Fruit fly (Drosophila melanogaster) whole organism, adult: ENCODE measurements around the gene CG1840.

ENCODE experiments used
- CG11617 ChIP-seq: fragments of 200-800 bp; sonication (Bioruptor generic); optimal IDR thresholded peaks from 2 replicates; lab custom pipeline; 2017; ENCODE audit warnings: mild to moderate bottlenecking, missing biosample characterization, missing genetic modification reagents, missing genetic modification characterization
- CG12768 ChIP-seq: fragments of 200-800 bp; sonication (Bioruptor generic); optimal IDR thresholded peaks from 2 replicates; lab custom pipeline; 2017; ENCODE audit warnings: missing biosample characterization, missing genetic modification characterization, mild to moderate bottlenecking, moderate library complexity, missing genetic modification reagents
- CG14711 ChIP-seq: fragments of 200-800 bp; sonication (Bioruptor generic); optimal IDR thresholded peaks from 2 replicates; lab custom pipeline; 2018; ENCODE audit warnings: missing biosample characterization, mild to moderate bottlenecking, missing genetic modification characterization, moderate library complexity
- CG1620 ChIP-seq: fragments of 200-800 bp; sonication (Bioruptor generic); optimal IDR thresholded peaks from 2 replicates; lab custom pipeline; 2016; ENCODE audit warnings: missing biosample characterization, missing genetic modification characterization
- CG33017 ChIP-seq: fragments of 200-800 bp; sonication (Bioruptor generic); optimal IDR thresholded peaks from 2 replicates; lab custom pipeline; 2018; ENCODE audit warnings: missing biosample characterization, mild to moderate bottlenecking, missing genetic modification characterization, moderate library complexity
- CG5204 ChIP-seq: fragments of 200-800 bp; sonication (Bioruptor generic); optimal IDR thresholded peaks from 2 replicates; lab custom pipeline; 2016; ENCODE audit warnings: missing biosample characterization, missing genetic modification characterization
- CG7045 ChIP-seq: fragments of 200-800 bp; sonication (Bioruptor generic); optimal IDR thresholded peaks from 2 replicates; lab custom pipeline; 2017; ENCODE audit warnings: missing biosample characterization, mild to moderate bottlenecking, missing genetic modification characterization
- CG7101 ChIP-seq: fragments of 200-800 bp; sonication (Bioruptor generic); optimal IDR thresholded peaks from 2 replicates; lab custom pipeline; 2018; ENCODE audit warnings: missing biosample characterization, mild to moderate bottlenecking, missing genetic modification characterization, moderate library complexity
- Clk ChIP-seq: fragments of 200-800 bp; sonication (Bioruptor generic); optimal IDR thresholded peaks from 2 replicates; lab custom pipeline; 2017; ENCODE audit warnings: missing biosample characterization, missing genetic modification characterization
- Crg-1 ChIP-seq: fragments of 200-800 bp; sonication (Bioruptor generic); optimal IDR thresholded peaks from 2 replicates; lab custom pipeline; 2016; ENCODE audit warnings: missing biosample characterization, missing genetic modification characterization
- Hr96 ChIP-seq: fragments of 200-800 bp; sonication (Bioruptor generic); optimal IDR thresholded peaks from 2 replicates; lab custom pipeline; 2016; ENCODE audit warnings: missing biosample characterization, missing genetic modification characterization
- Mnt ChIP-seq: fragments of 200-800 bp; sonication (Bioruptor generic); optimal IDR thresholded peaks from 2 replicates; lab custom pipeline; 2016; ENCODE audit warnings: missing biosample characterization, mild to moderate bottlenecking, missing genetic modification characterization
- bab1 ChIP-seq: fragments of 200-800 bp; sonication (Bioruptor generic); optimal IDR thresholded peaks from 3 replicates; lab custom pipeline; 2019; ENCODE audit warnings: missing biosample characterization, mild to moderate bottlenecking, missing genetic modification characterization, moderate library complexity
- cic ChIP-seq: fragments of 200-800 bp; sonication (Bioruptor generic); optimal IDR thresholded peaks from 2 replicates; lab custom pipeline; 2017; ENCODE audit warnings: missing biosample characterization, mild to moderate bottlenecking, missing genetic modification characterization, moderate library complexity
- cnc ChIP-seq, 2 experiments: fragments of >200 bp; optimal IDR thresholded peaks; 2 replicates each; lab custom pipeline; 2017
- kay ChIP-seq: fragments of 200-800 bp; sonication (Bioruptor generic); peaks from one replicate; lab custom pipeline; 2016; ENCODE audit warnings: missing biosample characterization, missing genetic modification characterization, borderline replicate concordance
- ovo ChIP-seq: fragments of 200-800 bp; sonication (Bioruptor generic); optimal IDR thresholded peaks from 2 replicates; lab custom pipeline; 2016; ENCODE audit warnings: missing biosample characterization, missing genetic modification characterization
- pad ChIP-seq: fragments of 200-800 bp; sonication (Bioruptor generic); optimal IDR thresholded peaks from 3 replicates; lab custom pipeline; 2017; ENCODE audit warnings: missing biosample characterization, missing genetic modification characterization, mild to moderate bottlenecking, moderate library complexity, missing genetic modification reagents
- tj ChIP-seq: fragments of 200-800 bp; sonication (Bioruptor generic); optimal IDR thresholded peaks from 3 replicates; lab custom pipeline; 2017; ENCODE audit warnings: missing biosample characterization, mild to moderate bottlenecking, missing genetic modification characterization, moderate library complexity
- toe ChIP-seq: fragments of 200-800 bp; sonication (Bioruptor generic); optimal IDR thresholded peaks from 2 replicates; lab custom pipeline; 2016; ENCODE audit warnings: missing biosample characterization, missing genetic modification characterization

The CG1840 gene

dm6 chrX:11915154-11915593 is 27.0 kb downstream of the CG1840 start:
- TF ChIP-seq CG11617 (GFP tag; lab: Kevin White, UChicago) (peak; percentile 23), pad (GFP tag; lab: Kevin White, UChicago) (peak; percentile 33), CG14711 (tag; lab: Kevin White, UChicago) (peak; percentile 42), Mnt (GFP tag; lab: Kevin White, UChicago) (no peak), CG33017 (tag; lab: Kevin White, UChicago) (peak; percentile 11), CG1620 (GFP tag; lab: Kevin White, UChicago) (no peak), CG7101 (peak; percentile 59), bab1 (GFP tag; lab: Kevin White, UChicago) (peak; percentile 35), CG5204 (GFP tag; lab: Kevin White, UChicago) (no peak), tj (GFP tag; lab: Kevin White, UChicago) (peak; percentile 45)

- TF ChIP-seq tj (GFP tag; lab: Kevin White, UChicago) (peak; percentile 58), CG33017 (tag; lab: Kevin White, UChicago) (no peak), CG14711 (tag; lab: Kevin White, UChicago) (no peak), CG5204 (GFP tag; lab: Kevin White, UChicago) (no peak), ovo (GFP tag; lab: Kevin White, UChicago) (no peak), CG12768 (no peak), bab1 (GFP tag; lab: Kevin White, UChicago) (no peak)
These were observed 29.0 kb downstream of the CG1840 start, which contains the start of gene pot for dm6 chrX:11917056-11917633. Gene pot (minus strand): TSS chrX:11917260.

DNA sequence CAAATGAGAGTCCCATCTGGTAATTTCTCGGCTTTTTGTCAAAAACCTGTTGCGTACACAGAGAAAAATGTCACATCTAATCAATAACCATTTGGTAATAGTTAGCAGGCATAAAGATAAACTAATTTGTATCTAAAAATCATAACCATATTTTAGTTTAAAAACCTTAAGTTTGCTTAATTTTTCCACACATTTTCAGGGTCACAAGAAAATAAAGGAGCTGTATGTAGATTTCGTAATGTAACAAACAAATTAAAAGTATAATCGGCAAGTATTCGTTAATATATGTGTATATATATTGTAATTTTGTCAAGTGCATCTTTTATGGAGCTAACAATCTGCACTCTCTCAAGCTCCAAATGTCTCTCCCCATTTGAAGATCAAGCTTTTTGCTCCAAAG is 32.8 kb downstream of the CG1840 start:
- TF ChIP-seq CG11617 (GFP tag; lab: Kevin White, UChicago) (peak; percentile 15), CG14711 (tag; lab: Kevin White, UChicago) (peak; percentile 9), cic (GFP tag; lab: Kevin White, UChicago) (no peak), CG33017 (tag; lab: Kevin White, UChicago) (peak; percentile 32), CG12768 (no peak), Hr96 (GFP tag; lab: Kevin White, UChicago) (no peak), Clk (GFP tag; lab: Kevin White, UChicago) (no peak), kay (GFP tag; lab: Kevin White, UChicago) (no peak), toe (GFP tag; lab: Kevin White, UChicago) (peak; percentile 12), CG7045 (peak; percentile 16), Crg-1 (no peak), CG7101 (peak; percentile 31), CG5204 (GFP tag; lab: Kevin White, UChicago) (peak; percentile 19)

DNA sequence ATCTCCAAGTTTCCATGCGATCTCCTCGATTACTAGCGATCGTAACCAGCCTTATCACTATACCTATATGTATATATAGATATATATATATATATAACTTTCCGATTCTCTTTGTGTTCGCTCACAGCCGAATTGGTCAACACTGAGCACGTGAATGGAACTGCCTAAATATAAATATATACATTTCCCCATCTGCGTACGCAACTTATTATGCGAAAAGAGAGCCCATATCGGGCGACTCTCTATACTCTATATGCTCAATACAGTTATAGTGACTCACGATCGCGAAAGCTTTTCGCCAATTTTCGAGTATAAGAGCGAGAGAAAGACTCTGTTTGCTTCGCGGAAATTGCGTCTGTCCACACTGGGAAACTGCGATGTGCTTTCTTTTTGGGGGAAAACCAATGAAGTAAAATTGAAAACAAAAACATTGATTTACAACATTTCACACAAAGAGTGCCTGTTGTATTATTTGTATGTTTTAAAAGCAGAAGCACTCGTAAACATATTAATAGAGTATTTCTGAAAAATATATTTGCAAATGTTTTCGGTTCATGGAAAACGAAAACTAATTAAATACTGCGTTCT is 34.6 kb downstream of the CG1840 start:
- TF ChIP-seq kay (GFP tag; lab: Kevin White, UChicago) = peak; percentile 39
- TF ChIP-seq CG7101 = no peak
- TF ChIP-seq pad (GFP tag; lab: Kevin White, UChicago) = peak; percentile 89
- no peak for TF ChIP-seq CG14711 (tag; lab: Kevin White, UChicago)
- no peak for TF ChIP-seq CG11617 (GFP tag; lab: Kevin White, UChicago)
- no peak for TF ChIP-seq CG33017 (tag; lab: Kevin White, UChicago)
- no peak for TF ChIP-seq CG7045
- peak; percentile 25 for TF ChIP-seq Mnt (GFP tag; lab: Kevin White, UChicago)
- peak; percentile 4 for TF ChIP-seq ovo (GFP tag; lab: Kevin White, UChicago)
- no peak for TF ChIP-seq CG5204 (GFP tag; lab: Kevin White, UChicago)
- TF ChIP-seq Hr96 (GFP tag; lab: Kevin White, UChicago) = no peak
- TF ChIP-seq Clk (GFP tag; lab: Kevin White, UChicago) = no peak
- no peak for TF ChIP-seq CG1620 (GFP tag; lab: Kevin White, UChicago)
- peak; percentile 40 for TF ChIP-seq bab1 (GFP tag; lab: Kevin White, UChicago)

DNA sequence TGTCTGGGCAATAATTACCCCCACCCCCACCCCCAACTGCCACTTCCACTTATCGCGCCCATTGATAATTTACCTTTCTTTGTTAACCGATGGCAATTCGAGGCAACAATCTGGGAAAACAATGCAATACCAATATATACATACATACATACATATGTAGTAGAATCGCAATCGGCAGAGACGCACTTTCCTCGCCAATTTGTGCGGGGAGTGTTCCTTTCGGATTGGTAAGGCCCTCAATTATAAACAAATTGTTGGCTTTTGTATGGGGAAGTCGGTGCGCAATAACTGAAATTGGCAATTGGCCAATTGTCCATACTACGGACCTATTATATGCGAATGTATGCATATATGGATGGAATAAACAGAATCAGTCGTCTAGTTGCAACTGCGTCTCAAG is 35.5 kb downstream of the CG1840 start:
- no peak for TF ChIP-seq toe (GFP tag; lab: Kevin White, UChicago)
- no peak for TF ChIP-seq Clk (GFP tag; lab: Kevin White, UChicago)
- TF ChIP-seq ovo (GFP tag; lab: Kevin White, UChicago) = no peak
- no peak for TF ChIP-seq Crg-1
- no peak for TF ChIP-seq cic (GFP tag; lab: Kevin White, UChicago)
- no peak for TF ChIP-seq cnc (optimal IDR thresholded peaks at IDR 0.05; lab: Kevin White, UChicago)
- TF ChIP-seq CG1620 (GFP tag; lab: Kevin White, UChicago) = no peak
- TF ChIP-seq bab1 (GFP tag; lab: Kevin White, UChicago) = no peak
- TF ChIP-seq CG12768 = no peak
- no peak for TF ChIP-seq CG5204 (GFP tag; lab: Kevin White, UChicago)
- TF ChIP-seq CG33017 (tag; lab: Kevin White, UChicago) = no peak
- no peak for TF ChIP-seq Mnt (GFP tag; lab: Kevin White, UChicago)

- no peak for TF ChIP-seq CG33017 (tag; lab: Kevin White, UChicago)
- no peak for TF ChIP-seq CG11617 (GFP tag; lab: Kevin White, UChicago)
- TF ChIP-seq cic (GFP tag; lab: Kevin White, UChicago) = no peak
- TF ChIP-seq Mnt (GFP tag; lab: Kevin White, UChicago) = no peak
- no peak for TF ChIP-seq CG1620 (GFP tag; lab: Kevin White, UChicago)
- TF ChIP-seq CG7101 = no peak
- no peak for TF ChIP-seq CG14711 (tag; lab: Kevin White, UChicago)
These were observed 36.4 kb downstream of the CG1840 start, which contains the start of gene Sclp for dm6 chrX:11924562-11924961. Gene Sclp (minus strand): TSS chrX:11924662.
